Fruit fly (Drosophila melanogaster) whole organism, prepupa: ENCODE results near the gene SamDC.

Experiments used
- Blimp-1 ChIP-seq: fragments of 200-800 bp; sonication (Bioruptor generic); optimal IDR thresholded peaks from 3 replicates; lab custom pipeline; 2017; ENCODE audit warnings: missing biosample characterization, missing genetic modification characterization, mild to moderate bottlenecking, moderate library complexity, missing genetic modification reagents
- CG10669 ChIP-seq: fragments of 200-800 bp; sonication (Bioruptor generic); optimal IDR thresholded peaks from 3 replicates; lab custom pipeline; 2018; ENCODE audit warnings: missing biosample characterization, mild to moderate bottlenecking, missing genetic modification characterization, moderate library complexity
- CG11294 ChIP-seq: fragments of 200-800 bp; sonication (Bioruptor generic); IDR thresholded peaks from 2 replicates; pipeline ENCODE4 v1.3.6; 2022; ENCODE audit warnings: missing biosample characterization, missing genetic modification characterization
- CG11762 ChIP-seq: fragments of 200-800 bp; sonication (Bioruptor generic); optimal IDR thresholded peaks from 3 replicates; lab custom pipeline; 2016; ENCODE audit warnings: missing biosample characterization, missing genetic modification characterization; ENCODE audit not compliant: insufficient read depth
- CG15336 ChIP-seq: fragments of 200-800 bp; sonication (Bioruptor generic); IDR thresholded peaks from 2 replicates; pipeline ENCODE4 v1.3.6; 2022; ENCODE audit warnings: missing biosample characterization, missing genetic modification characterization
- CG1621 ChIP-seq: fragments of 200-800 bp; sonication (Bioruptor generic); optimal IDR thresholded peaks from 3 replicates; lab custom pipeline; 2018; ENCODE audit warnings: missing biosample characterization, mild to moderate bottlenecking, missing genetic modification characterization
- CG16779 ChIP-seq: fragments of 200-800 bp; sonication (Bioruptor generic); optimal IDR thresholded peaks from 3 replicates; lab custom pipeline; 2017; ENCODE audit warnings: missing biosample characterization, mild to moderate bottlenecking, missing genetic modification characterization
- CG3032 ChIP-seq: fragments of 200-800 bp; optimal IDR thresholded peaks from 2 replicates; lab custom pipeline; 2019; ENCODE audit warnings: missing biosample characterization, mild to moderate bottlenecking, missing genetic modification characterization, moderate library complexity
- CG31627 ChIP-seq: fragments of 200-800 bp; sonication (Bioruptor generic); optimal IDR thresholded peaks from 3 replicates; lab custom pipeline; 2016; ENCODE audit warnings: missing biosample characterization, missing genetic modification characterization
- CG32006 ChIP-seq: fragments of 200-800 bp; sonication (Bioruptor generic); optimal IDR thresholded peaks from 3 replicates; lab custom pipeline; 2017; ENCODE audit warnings: missing biosample characterization, mild to moderate bottlenecking, missing genetic modification characterization
- CG34406 ChIP-seq: fragments of 200-800 bp; sonication (Bioruptor generic); optimal IDR thresholded peaks from 3 replicates; lab custom pipeline; 2016; ENCODE audit warnings: missing biosample characterization, missing genetic modification characterization
- CG3919 ChIP-seq: fragments of 200-800 bp; sonication (Bioruptor generic); optimal IDR thresholded peaks from 3 replicates; lab custom pipeline; 2016; ENCODE audit warnings: missing biosample characterization, missing genetic modification characterization
- CG4318 ChIP-seq: fragments of 200-800 bp; sonication (Bioruptor generic); optimal IDR thresholded peaks from 3 replicates; lab custom pipeline; 2017; ENCODE audit warnings: missing biosample characterization, mild to moderate bottlenecking, missing genetic modification characterization
- CG6792 ChIP-seq: fragments of 200-800 bp; sonication (Bioruptor generic); optimal IDR thresholded peaks from 3 replicates; lab custom pipeline; 2016; ENCODE audit warnings: missing biosample characterization, missing genetic modification characterization
- CG6854 ChIP-seq: fragments of 200-800 bp; sonication (Bioruptor generic); optimal IDR thresholded peaks from 2 replicates; lab custom pipeline; 2017; ENCODE audit warnings: missing biosample characterization, mild to moderate bottlenecking, missing genetic modification characterization
- CG7368 ChIP-seq: fragments of 200-800 bp; sonication (Bioruptor generic); optimal IDR thresholded peaks from 3 replicates; lab custom pipeline; 2016; ENCODE audit warnings: missing biosample characterization, missing genetic modification characterization
- CG8119 ChIP-seq: fragments of 200-800 bp; sonication (Bioruptor generic); IDR thresholded peaks from 3 replicates; pipeline ENCODE4 v1.3.6; 2022; ENCODE audit warnings: missing biosample characterization, missing genetic modification characterization
- CG8632 ChIP-seq: fragments of 200-800 bp; sonication (Bioruptor generic); optimal IDR thresholded peaks from 3 replicates; lab custom pipeline; 2016; ENCODE audit warnings: missing biosample characterization, missing genetic modification characterization
- CG9139 ChIP-seq: fragments of 200-800 bp; sonication (Bioruptor generic); optimal IDR thresholded peaks from 3 replicates; lab custom pipeline; 2017; ENCODE audit warnings: missing biosample characterization, mild to moderate bottlenecking, missing genetic modification characterization
- Eip75B ChIP-seq: fragments of 200-800 bp; sonication (Bioruptor generic); optimal IDR thresholded peaks from 3 replicates; lab custom pipeline; 2016; ENCODE audit warnings: missing biosample characterization, missing genetic modification characterization
- Eip78C ChIP-seq: fragments of 200-800 bp; sonication (Bioruptor generic); peaks from one replicate; lab custom pipeline; 2016; ENCODE audit warnings: missing biosample characterization, missing genetic modification characterization
- Eip93F ChIP-seq: fragments of 200-800 bp; sonication (Bioruptor generic); optimal IDR thresholded peaks from 2 replicates; lab custom pipeline; 2016; ENCODE audit warnings: missing biosample characterization, mild to moderate bottlenecking, missing genetic modification characterization
- Ets21C ChIP-seq: fragments of 200-800 bp; sonication (Bioruptor generic); optimal IDR thresholded peaks from 3 replicates; lab custom pipeline; 2016; ENCODE audit warnings: missing biosample characterization, missing genetic modification characterization
- Ets96B ChIP-seq: fragments of 200-800 bp; optimal IDR thresholded peaks from 2 replicates; lab custom pipeline; 2019; ENCODE audit warnings: missing biosample characterization, mild to moderate bottlenecking, missing genetic modification characterization, moderate library complexity
- Gug ChIP-seq: fragments of 200-800 bp; sonication (Bioruptor generic); IDR thresholded peaks from 2 replicates; pipeline ENCODE4 v1.3.6; 2022; ENCODE audit warnings: missing biosample characterization, missing genetic modification characterization
- Hr38 ChIP-seq: sonication (Bioruptor generic); optimal IDR thresholded peaks from 2 replicates; lab custom pipeline; 2016; ENCODE audit warnings: missing biosample characterization, missing genetic modification characterization
- Hr39 ChIP-seq: fragments of 200-800 bp; sonication (Bioruptor generic); optimal IDR thresholded peaks from 2 replicates; lab custom pipeline; 2016; ENCODE audit warnings: missing biosample characterization, missing genetic modification characterization
- Hr4 ChIP-seq: fragments of 200-800 bp; sonication (Bioruptor generic); optimal IDR thresholded peaks from 3 replicates; lab custom pipeline; 2016; ENCODE audit warnings: missing biosample characterization, missing genetic modification characterization
- Lpt ChIP-seq: fragments of 200-800 bp; sonication (Bioruptor generic); optimal IDR thresholded peaks from 3 replicates; lab custom pipeline; 2016; ENCODE audit warnings: missing biosample characterization, missing genetic modification characterization
- Met ChIP-seq: fragments of 200-800 bp; sonication (Bioruptor generic); optimal IDR thresholded peaks from 3 replicates; lab custom pipeline; 2016; ENCODE audit warnings: missing biosample characterization, missing genetic modification characterization
- OdsH ChIP-seq: fragments of 200-800 bp; sonication (Bioruptor generic); optimal IDR thresholded peaks from 3 replicates; lab custom pipeline; 2016; ENCODE audit warnings: missing biosample characterization, missing genetic modification characterization
- Smox ChIP-seq: fragments of 200-800 bp; sonication (Bioruptor generic); optimal IDR thresholded peaks from 3 replicates; lab custom pipeline; 2016; ENCODE audit warnings: missing biosample characterization, missing genetic modification characterization
- Sox14 ChIP-seq: fragments of 200-800 bp; sonication (Bioruptor generic); optimal IDR thresholded peaks from 3 replicates; lab custom pipeline; 2016; ENCODE audit warnings: missing biosample characterization, missing genetic modification characterization
- Sox15 ChIP-seq: fragments of 200-800 bp; sonication (Bioruptor generic); optimal IDR thresholded peaks from 3 replicates; lab custom pipeline; 2016; ENCODE audit warnings: missing biosample characterization, missing genetic modification characterization
- achi ChIP-seq: fragments of 200-800 bp; sonication (Bioruptor generic); optimal IDR thresholded peaks from 3 replicates; lab custom pipeline; 2016; ENCODE audit warnings: missing biosample characterization, missing genetic modification characterization
- acj6 ChIP-seq: fragments of 200-800 bp; sonication (Bioruptor generic); optimal IDR thresholded peaks from 3 replicates; lab custom pipeline; 2016; ENCODE audit warnings: missing biosample characterization, missing genetic modification characterization
- cyc ChIP-seq: fragments of 200-800 bp; sonication (Bioruptor generic); optimal IDR thresholded peaks from 3 replicates; lab custom pipeline; 2016; ENCODE audit warnings: missing biosample characterization, missing genetic modification characterization
- dac ChIP-seq: fragments of 200-800 bp; sonication (Bioruptor generic); optimal IDR thresholded peaks from 2 replicates; lab custom pipeline; 2017; ENCODE audit warnings: missing biosample characterization, mild to moderate bottlenecking, missing genetic modification characterization
- eg ChIP-seq: fragments of 200-800 bp; sonication (Bioruptor generic); IDR thresholded peaks from 3 replicates; pipeline ENCODE4 v1.3.6; 2022; ENCODE audit warnings: missing biosample characterization, missing genetic modification characterization
- esn ChIP-seq: fragments of 200-800 bp; sonication (Bioruptor generic); optimal IDR thresholded peaks from 2 replicates; lab custom pipeline; 2016; ENCODE audit warnings: missing biosample characterization, mild to moderate bottlenecking, missing genetic modification characterization, moderate library complexity
- fd59A ChIP-seq: fragments of 200-800 bp; sonication (Bioruptor generic); optimal IDR thresholded peaks from 2 replicates; lab custom pipeline; 2017; ENCODE audit warnings: missing biosample characterization, mild to moderate bottlenecking, missing genetic modification characterization, missing genetic modification reagents
- fd85E ChIP-seq: fragments of 200-800 bp; sonication (Bioruptor generic); optimal IDR thresholded peaks from 3 replicates; lab custom pipeline; 2016; ENCODE audit warnings: missing biosample characterization, missing genetic modification characterization
- lz ChIP-seq: fragments of 200-800 bp; sonication (Bioruptor generic); optimal IDR thresholded peaks from 3 replicates; lab custom pipeline; 2016; ENCODE audit warnings: missing biosample characterization, missing genetic modification characterization
- salr ChIP-seq, 2 experiments: fragments of 200-800 bp; sonication (Bioruptor generic); optimal IDR thresholded peaks; 3 replicates each; lab custom pipeline; 2016 to 2018; ENCODE audit warnings: missing biosample characterization in 2 of 2, missing genetic modification characterization in 2 of 2, mild to moderate bottlenecking in 1 of 2
- spab ChIP-seq: fragments of 200-800 bp; sonication (Bioruptor generic); optimal IDR thresholded peaks from 2 replicates; lab custom pipeline; 2017; ENCODE audit warnings: missing biosample characterization, mild to moderate bottlenecking, missing genetic modification characterization, missing genetic modification reagents
- ss ChIP-seq, 2 experiments: fragments of 200-800 bp; sonication (Bioruptor generic); optimal IDR thresholded peaks; 2 replicates in 1 of 2; 3 replicates in 1 of 2; lab custom pipeline; 2017 to 2018; ENCODE audit warnings: mild to moderate bottlenecking in 2 of 2, missing biosample characterization in 2 of 2, missing genetic modification characterization in 2 of 2, moderate library complexity in 1 of 2
- svp ChIP-seq: fragments of 200-800 bp; sonication (Bioruptor generic); peaks from one replicate; lab custom pipeline; 2016; ENCODE audit warnings: missing biosample characterization, missing genetic modification characterization
- topi ChIP-seq: fragments of 200-800 bp; sonication (Bioruptor generic); optimal IDR thresholded peaks from 3 replicates; lab custom pipeline; 2016; ENCODE audit warnings: missing biosample characterization, missing genetic modification characterization

The SamDC gene

DNA sequence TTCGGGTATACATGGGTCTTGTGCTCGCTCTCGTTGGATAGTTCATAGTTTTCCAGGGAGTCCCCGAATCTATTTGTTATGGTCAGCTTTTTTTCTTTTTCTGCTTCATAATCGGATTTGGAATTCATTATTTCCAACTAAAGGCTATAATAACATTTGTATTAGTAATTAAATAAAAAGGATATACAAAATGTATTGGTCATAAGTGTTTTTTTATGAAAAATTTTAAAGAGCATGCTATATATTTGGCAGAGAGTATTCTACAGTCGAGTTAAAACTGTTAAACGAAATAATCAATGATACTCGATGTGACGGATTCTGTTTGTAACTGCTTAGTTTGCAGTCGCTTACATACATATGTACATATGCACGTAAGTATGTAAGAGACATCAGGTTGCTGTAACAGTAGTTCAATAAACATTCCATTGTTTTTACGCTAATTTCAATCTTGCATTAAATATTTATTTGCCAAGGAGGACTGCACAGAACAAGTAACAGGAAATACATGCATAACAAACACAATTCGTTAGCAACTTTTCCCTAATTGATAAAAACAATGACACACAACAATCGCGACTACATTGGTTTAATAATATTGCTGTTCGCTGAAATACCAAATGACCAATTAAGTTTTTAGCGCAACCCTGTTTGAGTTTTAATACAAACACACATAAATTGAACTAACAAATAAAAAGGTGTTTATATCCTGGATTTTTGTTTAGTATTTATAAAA is 40.0 kb upstream of the SamDC start (continued):
- no peak for TF ChIP-seq CG1621 (tag; lab: Kevin White, UChicago)
- TF ChIP-seq Eip78C (GFP tag; lab: Kevin White, UChicago): peak; percentile 78
- no peak for TF ChIP-seq CG31627
- no peak for TF ChIP-seq svp
- TF ChIP-seq CG4318 (GFP tag; lab: Kevin White, UChicago): no peak
- TF ChIP-seq Eip75B (GFP tag; lab: Kevin White, UChicago): no peak
- no peak for TF ChIP-seq Blimp-1 (GFP tag; lab: Kevin White, UChicago)
- TF ChIP-seq Sox14 (GFP tag; lab: Kevin White, UChicago): no peak
- peak; percentile 19 for TF ChIP-seq esn (GFP tag; lab: Kevin White, UChicago)
- no peak for TF ChIP-seq CG3919 (GFP tag; lab: Kevin White, UChicago)
- TF ChIP-seq CG8632 (GFP tag; lab: Kevin White, UChicago): no peak
- TF ChIP-seq fd85E (GFP tag; lab: Kevin White, UChicago): no peak
- TF ChIP-seq acj6 (GFP tag; lab: Kevin White, UChicago): peak; percentile 22
- no peak for TF ChIP-seq Smox (GFP tag; lab: Kevin White, UChicago)
- TF ChIP-seq CG34406: no peak
- TF ChIP-seq CG11294 (GFP tag; lab: Robert Waterston, UW): no peak
- peak; percentile 4 for TF ChIP-seq lz (GFP tag; lab: Kevin White, UChicago)
- TF ChIP-seq achi (GFP tag; lab: Kevin White, UChicago): no peak
- no peak for TF ChIP-seq CG16779
- no peak for TF ChIP-seq Sox15 (GFP tag; lab: Kevin White, UChicago)
- TF ChIP-seq Hr38 (GFP tag; lab: Kevin White, UChicago): no peak
- TF ChIP-seq dac: no peak
- no peak for TF ChIP-seq eg (GFP tag; lab: Robert Waterston, UW)
- TF ChIP-seq cyc (GFP tag; lab: Kevin White, UChicago): no peak
- no peak for TF ChIP-seq ss (GFP tag; optimal IDR thresholded peaks at IDR 0.05; lab: Kevin White, UChicago)
- no peak for TF ChIP-seq Eip93F (GFP tag; lab: Kevin White, UChicago)
- no peak for TF ChIP-seq CG8119
- no peak for TF ChIP-seq CG7368 (GFP tag; lab: Kevin White, UChicago)
- TF ChIP-seq Ets96B (tag; lab: Kevin White, UChicago): peak; percentile 16
- TF ChIP-seq CG9139: no peak
- no peak for TF ChIP-seq CG32006 (GFP tag; lab: Kevin White, UChicago)
- TF ChIP-seq Gug (GFP tag; lab: Robert Waterston, UW): no peak
- TF ChIP-seq Met: peak; percentile 36
- no peak for TF ChIP-seq salr (GFP tag; optimal IDR thresholded peaks at IDR 0.05; lab: Kevin White, UChicago)
- TF ChIP-seq OdsH (GFP tag; lab: Kevin White, UChicago): peak; percentile 17
- TF ChIP-seq CG6854 (GFP tag; lab: Kevin White, UChicago): no peak
- no peak for TF ChIP-seq fd59A
- TF ChIP-seq CG10669: no peak
- no peak for TF ChIP-seq Ets21C (GFP tag; lab: Kevin White, UChicago)
- TF ChIP-seq Lpt: no peak

DNA sequence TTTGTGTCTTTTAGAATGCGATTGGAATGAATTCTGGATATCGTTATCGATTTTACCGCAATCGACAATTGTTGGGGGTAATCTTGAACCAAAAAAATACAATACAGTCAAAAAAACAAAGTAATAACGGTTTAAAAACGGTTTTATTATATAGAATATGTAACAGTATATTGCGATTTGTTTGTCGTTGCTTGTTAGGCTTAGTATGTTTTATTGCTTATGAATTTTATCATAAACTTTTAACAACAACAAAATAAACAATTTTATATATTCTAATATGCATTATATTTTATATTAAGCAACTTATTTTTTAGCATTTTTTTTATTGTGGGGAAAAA is 39.5 kb upstream of the SamDC start, which contains the start of gene CYLD:
TSS of gene CYLD (minus strand) at position 38 of the 338 bp plus-strand sequence.
- peak; percentile 74 for TF ChIP-seq OdsH (GFP tag; lab: Kevin White, UChicago)
- TF ChIP-seq CG6792 (GFP tag; lab: Kevin White, UChicago): peak; percentile 51
- no peak for TF ChIP-seq Blimp-1 (GFP tag; lab: Kevin White, UChicago)
- TF ChIP-seq topi (GFP tag; lab: Kevin White, UChicago): peak; percentile 50
- TF ChIP-seq Hr39 (GFP tag; lab: Kevin White, UChicago): no peak
- TF ChIP-seq spab (GFP tag; lab: Kevin White, UChicago): no peak
- peak; percentile 85 for TF ChIP-seq CG15336 (GFP tag; lab: Robert Waterston, UW)
- peak; percentile 62 for TF ChIP-seq Met
- TF ChIP-seq CG3032 (tag; lab: Kevin White, UChicago): peak; percentile 70
- peak; percentile 41 for TF ChIP-seq Sox14 (GFP tag; lab: Kevin White, UChicago)
- TF ChIP-seq Lpt: peak; percentile 35
- peak; percentile 62 for TF ChIP-seq CG8632 (GFP tag; lab: Kevin White, UChicago)
- peak; percentile 47 for TF ChIP-seq lz (GFP tag; lab: Kevin White, UChicago)
- peak; percentile 50 for TF ChIP-seq Eip75B (GFP tag; lab: Kevin White, UChicago)
- peak; percentile 61 for TF ChIP-seq Hr4
- TF ChIP-seq cyc (GFP tag; lab: Kevin White, UChicago): peak; percentile 57
- peak; percentile 67 for TF ChIP-seq Ets96B (tag; lab: Kevin White, UChicago)
- peak; percentile 60 for TF ChIP-seq acj6 (GFP tag; lab: Kevin White, UChicago)
- peak in 1 of 2 experiments; percentile 22 for TF ChIP-seq salr (GFP tag; optimal IDR thresholded peaks at IDR 0.05; lab: Kevin White, UChicago)
- TF ChIP-seq Eip78C (GFP tag; lab: Kevin White, UChicago): peak; percentile 86
- TF ChIP-seq Sox15 (GFP tag; lab: Kevin White, UChicago): peak; percentile 13
- peak; percentile 71; the same call in 2 of the 3 replicates for TF ChIP-seq CG8119
- TF ChIP-seq CG7368 (GFP tag; lab: Kevin White, UChicago): no peak
- TF ChIP-seq CG11762 (GFP tag; lab: Kevin White, UChicago): peak; percentile 36
- TF ChIP-seq CG34406: no peak
- TF ChIP-seq Ets21C (GFP tag; lab: Kevin White, UChicago): peak; percentile 18
- TF ChIP-seq achi (GFP tag; lab: Kevin White, UChicago): peak; percentile 75
- peak; percentile 25 for TF ChIP-seq CG10669
